Worm (Caenorhabditis elegans) whole organism, early embryonic: ENCODE results near the gene Y39A3B.8.

Experiments used
- B0310.2 ChIP-seq: sonication (generic microtip); optimal IDR thresholded peaks from 2 replicates; lab custom pipeline; 2016; ENCODE audit warnings: mild to moderate bottlenecking, missing genetic modification characterization, missing compliant biosample characterization
- ama-1 ChIP-seq: fragments of 150-350 bp; optimal IDR thresholded peaks from 2 replicates; lab custom pipeline; 2014
- ceh-13 ChIP-seq: fragments of 200-800 bp; sonication (Bioruptor generic); optimal IDR thresholded peaks from 2 replicates; lab custom pipeline; 2018; ENCODE audit warnings: mild to moderate bottlenecking, missing genetic modification characterization, missing compliant biosample characterization
- ceh-36 ChIP-seq: sonication (generic microtip); optimal IDR thresholded peaks from 2 replicates; lab custom pipeline; 2016; ENCODE audit warnings: missing genetic modification characterization, inconsistent platforms, missing compliant biosample characterization
- ets-7 ChIP-seq: sonication (generic microtip); optimal IDR thresholded peaks from 2 replicates; lab custom pipeline; 2016; ENCODE audit warnings: missing genotype, missing genetic modification characterization, missing compliant biosample characterization
- flt-1 ChIP-seq: fragments of 200-800 bp; sonication (Bioruptor generic); IDR thresholded peaks from 2 replicates; pipeline ENCODE4 v1.3.6; 2022; ENCODE audit warnings: missing genetic modification characterization, missing compliant biosample characterization
- hmbx-1 ChIP-seq: sonication (generic microtip); optimal IDR thresholded peaks from 2 replicates; lab custom pipeline; 2016; ENCODE audit warnings: mild to moderate bottlenecking, missing genetic modification characterization, missing compliant biosample characterization
- hmg-4 ChIP-seq: fragments of 200-800 bp; sonication (Bioruptor generic); optimal IDR thresholded peaks from 2 replicates; lab custom pipeline; 2018; ENCODE audit warnings: mild to moderate bottlenecking, missing genetic modification characterization, missing compliant biosample characterization
- hnd-1 ChIP-seq: sonication (generic microtip); optimal IDR thresholded peaks from 2 replicates; lab custom pipeline; 2016; ENCODE audit warnings: missing genetic modification characterization, missing compliant biosample characterization
- pes-1 ChIP-seq: fragments of 200-800 bp; sonication (Bioruptor generic); IDR thresholded peaks from 2 replicates; pipeline ENCODE4 v1.3.6; 2022; ENCODE audit warnings: missing genetic modification reagents, missing genetic modification characterization, missing compliant biosample characterization
- scrt-1 ChIP-seq: fragments of 200-800 bp; sonication (Bioruptor generic); IDR thresholded peaks from 2 replicates; pipeline ENCODE4 v1.3.6; 2022; ENCODE audit warnings: missing genetic modification characterization, missing compliant biosample characterization
- sea-1 ChIP-seq: fragments of 200-800 bp; sonication (Bioruptor generic); conservative IDR thresholded peaks from 2 replicates; pipeline ENCODE4 v1.3.6; 2022; ENCODE audit warnings: missing genetic modification characterization, missing compliant biosample characterization
- tbx-37 ChIP-seq: fragments of 200-800 bp; sonication (Bioruptor generic); conservative IDR thresholded peaks from 2 replicates; pipeline ENCODE4 v1.3.6; 2022; ENCODE audit warnings: missing genetic modification reagents, missing genetic modification characterization, missing compliant biosample characterization
- tra-4 ChIP-seq: sonication (generic microtip); optimal IDR thresholded peaks from 2 replicates; lab custom pipeline; 2017; ENCODE audit warnings: missing genetic modification characterization, missing compliant biosample characterization

ce11 chrIII:1955520-1956095, 32.2 kb upstream of the Y39A3B.8 start:
- TF ChIP-seq ama-1 (no peak), sea-1 (GFP tag; lab: Robert Waterston, UW) (no peak), scrt-1 (GFP tag; lab: Robert Waterston, UW) (no peak), hmg-4 (GFP tag; lab: Kevin White, UChicago) (no peak), pes-1 (GFP tag; lab: Robert Waterston, UW) (no peak), tbx-37 (GFP tag; lab: Robert Waterston, UW) (no peak), tra-4 (tag; lab: Kevin White, UChicago) (no peak), ceh-36 (tag; lab: Kevin White, UChicago) (no peak), ets-7 (no peak), hmbx-1 (tag; lab: Kevin White, UChicago) (no peak), ceh-13 (GFP tag; lab: Kevin White, UChicago) (no peak), hnd-1 (no peak), B0310.2 (tag; lab: Kevin White, UChicago) (no peak), flt-1 (GFP tag; lab: Robert Waterston, UW) (no peak)
